Fruit fly (Drosophila melanogaster) whole organism: ENCODE measurements around the gene Rab14.

Experiments
- CG8478 ChIP-seq: fragments of >200 bp; optimal IDR thresholded peaks from 2 replicates; lab custom pipeline; 2018; ENCODE audit warnings: inconsistent platforms
- Dll ChIP-seq: fragments of >200 bp; optimal IDR thresholded peaks from 2 replicates; lab custom pipeline; 2017
- EcR ChIP-seq, 2 experiments: fragments of >200 bp; optimal IDR thresholded peaks; 2 replicates each; lab custom pipeline; 2017; ENCODE audit warnings: missing biosample characterization in 2 of 2, missing genetic modification characterization in 2 of 2, missing genetic modification reagents in 2 of 2
- pan ChIP-seq: fragments of >200 bp; optimal IDR thresholded peaks from 2 replicates; lab custom pipeline; 2017
- psq ChIP-seq: fragments of >200 bp; optimal IDR thresholded peaks from 2 replicates; lab custom pipeline; 2017
- usp ChIP-seq: fragments of >200 bp; optimal IDR thresholded peaks from 2 replicates; lab custom pipeline; 2017; ENCODE audit warnings: missing biosample characterization, missing genetic modification characterization, mixed read lengths

DNA sequence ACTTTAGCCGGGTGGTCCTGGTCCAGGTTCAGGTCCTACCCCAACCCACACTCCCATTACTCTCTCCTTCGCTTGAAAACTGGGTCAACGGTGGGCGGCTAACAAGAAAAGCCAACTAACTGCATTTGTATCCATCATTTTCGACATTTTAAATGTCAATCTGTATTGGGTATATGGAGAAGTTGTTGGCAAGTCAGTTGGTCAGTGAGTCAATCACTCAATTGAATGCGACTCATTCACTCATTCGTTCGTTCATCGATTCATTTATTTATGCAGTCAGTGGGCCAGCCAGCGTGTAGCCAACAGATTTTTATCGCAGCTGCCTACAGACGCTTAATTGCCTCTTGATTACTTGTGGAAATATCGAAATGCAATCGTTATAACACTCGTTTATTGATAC lies 38.2 kb upstream of the Rab14 start:
- TF ChIP-seq psq = no peak
- TF ChIP-seq usp (GFP tag; lab: Kevin White, UChicago) = no peak
- TF ChIP-seq CG8478 (lab: Kevin White, UChicago) = no peak
- TF ChIP-seq EcR (GFP tag; optimal IDR thresholded peaks at IDR 0.05; lab: Kevin White, UChicago) = no peak
- TF ChIP-seq pan = no peak
- TF ChIP-seq Dll (lab: Kevin White, UChicago) = no peak
